Fruit fly (Drosophila melanogaster) whole organism, larva: ENCODE measurements around the gene CG34303.

ENCODE experiments used
- noc ChIP-seq: fragments of 200-800 bp; sonication (Bioruptor generic); optimal IDR thresholded peaks from 3 replicates; lab custom pipeline; 2019; ENCODE audit warnings: missing biosample characterization, mild to moderate bottlenecking, missing genetic modification characterization, moderate library complexity

The CG34303 gene

dm6 chr3R:10121266-10121904, 30.3 kb downstream of the CG34303 start, which contains the start of the genes gammaSnap2 and ATPsynepsilonL:
gammaSnap2 (minus strand) TSS chr3R:10121400.
ATPsynepsilonL (plus strand) TSS chr3R:10121773.
- no peak for TF ChIP-seq noc

dm6 chr3R:10119592-10119991, 32.1 kb downstream of the CG34303 start:
- peak; percentile 87 for TF ChIP-seq noc

dm6 chr3R:10115797-10116196, 35.9 kb downstream of the CG34303 start:
- no peak for TF ChIP-seq noc

- peak; percentile 55 for TF ChIP-seq noc
Measured at dm6 chr3R:10114915-10115534, 36.7 kb downstream of the CG34303 start.

- no peak for TF ChIP-seq noc
Measured at dm6 chr3R:10113746-10114145, 37.9 kb downstream of the CG34303 start.

dm6 chr3R:10112195-10112594, 39.5 kb downstream of the CG34303 start, which contains the start of gene CAH7:
CAH7 (plus strand) TSS chr3R:10112237.
- TF ChIP-seq noc: no peak

dm6 chr3R:10111815-10112185, 39.9 kb downstream of the CG34303 start:
- TF ChIP-seq noc: no peak

dm6 chr3R:10111150-10111814, 40.4 kb downstream of the CG34303 start:
- TF ChIP-seq noc: no peak

dm6 chr3R:10109938-10110337, 41.7 kb downstream of the CG34303 start, which contains the start of gene Fmr1:
Fmr1 (minus strand) TSS chr3R:10110121.
- no peak for TF ChIP-seq noc

- no peak for TF ChIP-seq noc
Measured at dm6 chr3R:10109212-10109880, 42.3 kb downstream of the CG34303 start.

- no peak for TF ChIP-seq noc
Measured at dm6 chr3R:10108289-10108928, 43.3 kb downstream of the CG34303 start.

dm6 chr3R:10106796-10107195, 44.9 kb downstream of the CG34303 start:
- no peak for TF ChIP-seq noc
